Worm (Caenorhabditis elegans) whole organism, late embryonic: ENCODE data around the gene Y39G8B.5.

Experiments used
- T23F11.4 ChIP-seq: fragments of 200-800 bp; sonication (Bioruptor generic); optimal IDR thresholded peaks from 2 replicates; lab custom pipeline; 2018; ENCODE audit warnings: mild to moderate bottlenecking, missing genetic modification characterization, missing compliant biosample characterization
- ceh-31 ChIP-seq: sonication (generic microtip); optimal IDR thresholded peaks from 2 replicates; lab custom pipeline; 2016; ENCODE audit warnings: missing genetic modification characterization, missing compliant biosample characterization
- ceh-48 ChIP-seq: sonication (generic microtip); optimal IDR thresholded peaks from 2 replicates; lab custom pipeline; 2016; ENCODE audit warnings: missing genetic modification characterization, inconsistent platforms, missing compliant biosample characterization
- ceh-6 ChIP-seq: fragments of 200-800 bp; sonication (Bioruptor generic); optimal IDR thresholded peaks from 2 replicates; lab custom pipeline; 2018; ENCODE audit warnings: mild to moderate bottlenecking, missing genetic modification characterization, missing compliant biosample characterization
- che-1 ChIP-seq: sonication (generic microtip); optimal IDR thresholded peaks from 2 replicates; lab custom pipeline; 2016; ENCODE audit warnings: mild to moderate bottlenecking, missing genetic modification characterization, missing compliant biosample characterization
- ets-4 ChIP-seq: sonication (generic microtip); optimal IDR thresholded peaks from 2 replicates; lab custom pipeline; 2016; ENCODE audit warnings: missing genetic modification characterization, missing compliant biosample characterization
- fkh-10 ChIP-seq: fragments of 150-350 bp; optimal IDR thresholded peaks from 2 replicates; lab custom pipeline; 2014; ENCODE audit warnings: missing biosample characterization, missing genetic modification reagents, missing genetic modification characterization
- hlh-13 ChIP-seq: fragments of 200-800 bp; sonication (Bioruptor generic); optimal IDR thresholded peaks from 2 replicates; lab custom pipeline; 2018; ENCODE audit warnings: mild to moderate bottlenecking, missing genetic modification characterization, missing compliant biosample characterization
- hlh-6 ChIP-seq: sonication (generic microtip); optimal IDR thresholded peaks from 2 replicates; lab custom pipeline; 2016; ENCODE audit warnings: missing genotype, missing genetic modification characterization, missing compliant biosample characterization
- lin-11 ChIP-seq: fragments of 200-800 bp; sonication (Bioruptor generic); optimal IDR thresholded peaks from 2 replicates; lab custom pipeline; 2018; ENCODE audit warnings: mild to moderate bottlenecking, missing genetic modification characterization, missing compliant biosample characterization
- nhr-11 ChIP-seq: fragments of 150-350 bp; optimal IDR thresholded peaks from 2 replicates; lab custom pipeline; 2014; ENCODE audit warnings: missing biosample characterization, missing genetic modification characterization
- pag-3 ChIP-seq: sonication (generic microtip); optimal IDR thresholded peaks from 2 replicates; lab custom pipeline; 2016; ENCODE audit warnings: missing compliant biosample characterization, missing genetic modification characterization, borderline replicate concordance
- sox-4 ChIP-seq: sonication (generic microtip); optimal IDR thresholded peaks from 2 replicates; lab custom pipeline; 2017; ENCODE audit warnings: mild to moderate bottlenecking, missing genetic modification characterization, inconsistent platforms, missing compliant biosample characterization
- tbx-2 ChIP-seq: sonication (generic microtip); optimal IDR thresholded peaks from 2 replicates; lab custom pipeline; 2016; ENCODE audit warnings: missing genetic modification characterization, missing compliant biosample characterization

DNA sequence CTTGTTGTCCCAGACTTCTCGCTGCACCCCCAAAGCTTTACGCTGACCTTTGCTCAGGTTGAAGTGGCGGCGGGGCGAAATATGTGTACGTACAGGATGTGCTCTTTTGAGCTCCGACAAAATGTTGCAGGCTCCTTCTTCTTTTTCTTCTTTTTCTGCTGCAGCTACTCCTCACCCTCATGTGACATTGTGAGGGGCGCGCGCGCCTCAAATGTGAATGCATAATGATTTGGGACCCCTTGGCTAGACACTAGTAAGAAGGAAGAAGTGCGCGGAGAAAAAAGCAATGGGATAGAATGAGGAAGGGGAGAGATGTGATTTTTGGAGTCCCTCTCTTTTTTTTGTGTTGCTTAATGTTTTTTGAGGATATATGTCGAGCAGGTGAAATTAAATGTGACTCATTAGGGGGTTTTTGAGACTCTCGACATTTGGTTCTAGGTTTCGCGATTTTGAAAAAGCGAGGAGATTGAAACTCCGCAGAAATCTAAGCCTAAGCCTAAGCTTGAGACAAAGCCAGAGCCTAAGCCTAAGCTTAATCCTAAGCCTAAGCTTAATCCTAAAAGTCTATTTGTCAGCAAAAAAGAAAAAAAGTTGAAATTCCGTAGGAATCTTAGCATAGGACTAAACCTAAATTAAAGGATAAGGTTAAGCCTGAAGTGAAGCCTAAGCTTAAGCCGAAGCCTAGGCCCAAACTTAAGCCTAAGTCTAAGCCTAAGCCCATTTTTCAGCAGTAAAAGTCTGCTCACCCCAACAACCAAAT, 45.3 kb upstream of the Y39G8B.5 start:
- no peak for TF ChIP-seq ets-4 (tag; lab: Kevin White, UChicago)
- no peak for TF ChIP-seq sox-4
- no peak for TF ChIP-seq T23F11.4 (GFP tag; lab: Kevin White, UChicago)
- TF ChIP-seq ceh-48 (tag; lab: Kevin White, UChicago), result no peak
- TF ChIP-seq fkh-10, result no peak
- TF ChIP-seq hlh-6 (tag; lab: Kevin White, UChicago), result no peak
- TF ChIP-seq ceh-6 (GFP tag; lab: Kevin White, UChicago), result no peak
- no peak for TF ChIP-seq hlh-13 (GFP tag; lab: Kevin White, UChicago)
- TF ChIP-seq ceh-31 (tag; lab: Kevin White, UChicago), result no peak
- peak; percentile 51 for TF ChIP-seq tbx-2 (tag; lab: Kevin White, UChicago)
- TF ChIP-seq lin-11 (tag; lab: Kevin White, UChicago), result no peak
- TF ChIP-seq nhr-11 (tag; lab: Kevin White, UChicago), result no peak
- no peak for TF ChIP-seq pag-3 (tag; lab: Kevin White, UChicago)
- TF ChIP-seq che-1 (tag; lab: Kevin White, UChicago), result no peak
